Fruit fly (Drosophila melanogaster): ENCODE measurements around the gene CG16719.

The CG16719 gene

dm6 chr3L:9691476-9691826, 6.5 kb downstream of the CG16719 start:
- TF ChIP-seq CG8478 (optimal IDR thresholded peaks at IDR 0.05) (no peak), CTCF (optimal IDR thresholded peaks at IDR 0.05) (no peak)

dm6 chr3L:9692234-9692891, 7.4 kb downstream of the CG16719 start:
- TF ChIP-seq CG8478 (optimal IDR thresholded peaks at IDR 0.05): no peak
- no peak for TF ChIP-seq CTCF (optimal IDR thresholded peaks at IDR 0.05)

- TF ChIP-seq CTCF (optimal IDR thresholded peaks at IDR 0.05): no peak
- no peak for TF ChIP-seq CG8478 (optimal IDR thresholded peaks at IDR 0.05)
Measured at dm6 chr3L:9692892-9693551, 8.1 kb downstream of the CG16719 start.

dm6 chr3L:9693552-9694133, 8.7 kb downstream of the CG16719 start:
- TF ChIP-seq CTCF (optimal IDR thresholded peaks at IDR 0.05) (no peak), CG8478 (optimal IDR thresholded peaks at IDR 0.05) (no peak)

- TF ChIP-seq CTCF (optimal IDR thresholded peaks at IDR 0.05) (no peak), CG8478 (optimal IDR thresholded peaks at IDR 0.05) (no peak)
Measured at dm6 chr3L:9694169-9694866, 9.3 kb downstream of the CG16719 start.

dm6 chr3L:9694867-9695236, 9.9 kb downstream of the CG16719 start:
- TF ChIP-seq CTCF (optimal IDR thresholded peaks at IDR 0.05) (no peak), CG8478 (optimal IDR thresholded peaks at IDR 0.05) (no peak)

dm6 chr3L:9695242-9695641, 10.3 kb downstream of the CG16719 start:
- TF ChIP-seq CG8478 (optimal IDR thresholded peaks at IDR 0.05): no peak
- TF ChIP-seq CTCF (optimal IDR thresholded peaks at IDR 0.05): no peak

dm6 chr3L:9695647-9696046, 10.7 kb downstream of the CG16719 start:
- TF ChIP-seq CTCF (optimal IDR thresholded peaks at IDR 0.05) (no peak), CG8478 (optimal IDR thresholded peaks at IDR 0.05) (no peak)

dm6 chr3L:9696650-9697526, 11.9 kb downstream of the CG16719 start, which contains the start of gene Prps:
TSS of gene Prps (minus strand) at chr3L:9696700.
- TF ChIP-seq CTCF (optimal IDR thresholded peaks at IDR 0.05) (no peak), CG8478 (optimal IDR thresholded peaks at IDR 0.05) (no peak)

dm6 chr3L:9697527-9697883, 12.5 kb downstream of the CG16719 start:
- TF ChIP-seq CG8478 (optimal IDR thresholded peaks at IDR 0.05): no peak
- TF ChIP-seq CTCF (optimal IDR thresholded peaks at IDR 0.05): no peak

- no peak for TF ChIP-seq CG8478 (optimal IDR thresholded peaks at IDR 0.05)
- no peak for TF ChIP-seq CTCF (optimal IDR thresholded peaks at IDR 0.05)
Measured at dm6 chr3L:9698193-9698642, 13.2 kb downstream of the CG16719 start, which contains the start of gene Ubc4. TSS of gene Ubc4 (plus strand) at chr3L:9698336.

dm6 chr3L:9703495-9703894, 18.5 kb downstream of the CG16719 start, which contains the start of gene CG6761:
TSS of gene CG6761 (minus strand) at chr3L:9703595.
- TF ChIP-seq CTCF (optimal IDR thresholded peaks at IDR 0.05) (no peak), CG8478 (optimal IDR thresholded peaks at IDR 0.05) (no peak)

dm6 chr3L:9704162-9704748, 19.3 kb downstream of the CG16719 start, which contains the start of gene CG16711:
TSS of gene CG16711 (plus strand) at chr3L:9704331.
- TF ChIP-seq CTCF (optimal IDR thresholded peaks at IDR 0.05) (no peak), CG8478 (optimal IDR thresholded peaks at IDR 0.05) (no peak)

- TF ChIP-seq CTCF (optimal IDR thresholded peaks at IDR 0.05) (no peak), CG8478 (optimal IDR thresholded peaks at IDR 0.05) (no peak)
Measured at dm6 chr3L:9705591-9705990, 20.6 kb downstream of the CG16719 start.
